Worm (Caenorhabditis elegans) whole organism, young adult: ENCODE measurements around the gene frh-1.

Experiments
- C17E4.6 ChIP-seq: fragments of 200-800 bp; sonication (Bioruptor generic); IDR thresholded peaks from 2 replicates; pipeline ENCODE4 v1.3.6; 2022; ENCODE audit warnings: missing genetic modification reagents, missing genetic modification characterization, missing compliant biosample characterization
- die-1 ChIP-seq: sonication (generic microtip); optimal IDR thresholded peaks from 2 replicates; lab custom pipeline; 2016; ENCODE audit warnings: missing genotype, mild to moderate bottlenecking, missing genetic modification characterization, missing compliant biosample characterization
- dpl-1 ChIP-seq: fragments of 150-350 bp; optimal IDR thresholded peaks from 2 replicates; lab custom pipeline; 2014; ENCODE audit warnings: missing biosample characterization, missing genetic modification reagents, missing genetic modification characterization

DNA sequence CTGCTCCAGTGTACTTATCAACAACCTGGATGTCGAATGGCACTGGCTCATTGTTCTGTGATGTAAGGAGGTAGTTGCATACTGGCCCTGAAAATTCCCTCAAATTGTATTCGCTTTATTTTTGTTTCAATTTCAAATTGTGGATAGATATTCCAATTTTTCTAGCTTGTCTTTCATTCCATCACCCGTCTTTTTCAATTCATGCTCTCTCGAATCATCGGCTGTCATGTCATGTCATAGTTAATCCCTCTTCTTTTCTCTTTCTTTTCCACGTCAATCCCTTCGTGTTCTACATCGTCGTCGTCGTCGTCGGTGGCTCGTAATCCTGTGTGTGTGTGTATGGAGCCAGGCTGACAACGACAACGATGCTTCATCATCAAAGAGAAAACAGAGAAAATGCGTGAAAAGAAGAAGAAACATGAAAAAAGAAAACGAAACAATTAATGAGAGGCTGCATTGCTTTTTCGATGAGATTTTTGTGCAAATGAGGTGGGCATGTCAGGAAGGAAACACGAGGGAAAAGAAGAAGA lies 38.5 kb downstream of the frh-1 start:
- no peak for TF ChIP-seq C17E4.6 (GFP tag; lab: Robert Waterston, UW)
- no peak for TF ChIP-seq die-1 (tag; lab: Kevin White, UChicago)
- no peak for TF ChIP-seq dpl-1 (GFP tag; lab: Kevin White, UChicago)
